Fruit fly (Drosophila melanogaster) whole organism, embryonic: ENCODE data around the gene CG33969.
A peak's percentile ranks its signal among the peaks of the same experiment; 100 is the strongest.

Source experiments
- Adf1 ChIP-seq: fragments of 200-800 bp; sonication (Bioruptor generic); IDR thresholded peaks from 2 replicates; pipeline ENCODE4 v1.3.6; 2022; ENCODE audit warnings: missing biosample characterization, missing genetic modification characterization
- B-H2 ChIP-seq: fragments of 200-800 bp; sonication (Bioruptor generic); optimal IDR thresholded peaks from 2 replicates; lab custom pipeline; 2018; ENCODE audit warnings: missing biosample characterization, mild to moderate bottlenecking, missing genetic modification characterization
- CG1024 ChIP-seq: fragments of 200-800 bp; sonication (Bioruptor generic); IDR thresholded peaks from 2 replicates; pipeline ENCODE4 v1.3.6; 2022; ENCODE audit warnings: missing biosample characterization, missing genetic modification characterization
- CG10543 ChIP-seq: fragments of 200-800 bp; sonication (Bioruptor generic); optimal IDR thresholded peaks from 3 replicates; lab custom pipeline; 2017; ENCODE audit warnings: missing biosample characterization, mild to moderate bottlenecking, missing genetic modification characterization, moderate library complexity
- CG11695 ChIP-seq: fragments of 200-800 bp; sonication (Bioruptor generic); IDR thresholded peaks from 3 replicates; pipeline ENCODE4 v1.3.6; 2022; ENCODE audit warnings: missing biosample characterization, missing genetic modification characterization
- CG13296 ChIP-seq: fragments of 200-800 bp; sonication (Bioruptor generic); optimal IDR thresholded peaks from 3 replicates; lab custom pipeline; 2018; ENCODE audit warnings: missing biosample characterization, mild to moderate bottlenecking, missing genetic modification characterization
- CG13894 ChIP-seq: fragments of 200-800 bp; sonication (Bioruptor generic); optimal IDR thresholded peaks from 3 replicates; lab custom pipeline; 2018; ENCODE audit warnings: missing biosample characterization, mild to moderate bottlenecking, missing genetic modification characterization, moderate library complexity
- CG15514 ChIP-seq: fragments of 200-800 bp; sonication (Bioruptor generic); optimal IDR thresholded peaks from 3 replicates; lab custom pipeline; 2017; ENCODE audit warnings: missing biosample characterization, missing genetic modification characterization, mild to moderate bottlenecking, moderate library complexity, missing genetic modification reagents
- CG15601 ChIP-seq: fragments of 200-800 bp; sonication (Bioruptor generic); optimal IDR thresholded peaks from 3 replicates; lab custom pipeline; 2019; ENCODE audit warnings: missing biosample characterization, mild to moderate bottlenecking, missing genetic modification characterization, moderate library complexity
- CG18011 ChIP-seq: fragments of 200-800 bp; sonication (Bioruptor generic); optimal IDR thresholded peaks from 2 replicates; lab custom pipeline; 2017; ENCODE audit warnings: missing biosample characterization, missing genetic modification characterization, mild to moderate bottlenecking, moderate library complexity, missing genotype
- CG18599 ChIP-seq: fragments of 200-800 bp; sonication (Bioruptor generic); optimal IDR thresholded peaks from 3 replicates; lab custom pipeline; 2017; ENCODE audit warnings: missing biosample characterization, missing genetic modification characterization, mild to moderate bottlenecking, moderate library complexity, missing genetic modification reagents
- CG2199 ChIP-seq: fragments of 200-800 bp; sonication (Bioruptor generic); IDR thresholded peaks from 3 replicates; pipeline ENCODE4 v1.3.6; 2022; ENCODE audit warnings: missing biosample characterization, missing genetic modification characterization
- CG2202 ChIP-seq: fragments of 200-800 bp; sonication (Bioruptor generic); optimal IDR thresholded peaks from 2 replicates; lab custom pipeline; 2018; ENCODE audit warnings: missing biosample characterization, mild to moderate bottlenecking, missing genetic modification characterization
- CG30431 ChIP-seq: fragments of 200-800 bp; sonication (Bioruptor generic); optimal IDR thresholded peaks from 2 replicates; lab custom pipeline; 2017; ENCODE audit warnings: missing biosample characterization, missing genetic modification characterization
- CG33557 ChIP-seq: fragments of 200-800 bp; sonication (Bioruptor generic); optimal IDR thresholded peaks from 2 replicates; lab custom pipeline; 2019; ENCODE audit warnings: missing biosample characterization, mild to moderate bottlenecking, missing genetic modification characterization, moderate library complexity
- CG34376 ChIP-seq: fragments of 200-800 bp; sonication (Bioruptor generic); optimal IDR thresholded peaks from 2 replicates; lab custom pipeline; 2018; ENCODE audit warnings: missing biosample characterization, mild to moderate bottlenecking, missing genetic modification characterization
- CG6689 ChIP-seq: fragments of 200-800 bp; sonication (Bioruptor generic); IDR thresholded peaks from 2 replicates; pipeline ENCODE4 v1.3.6; 2022; ENCODE audit warnings: missing biosample characterization, missing genetic modification characterization
- CG8944 ChIP-seq: fragments of 200-800 bp; sonication (Bioruptor generic); optimal IDR thresholded peaks from 3 replicates; lab custom pipeline; 2016; ENCODE audit warnings: missing biosample characterization, missing genetic modification characterization
- CrebB ChIP-seq: fragments of 200-800 bp; sonication (Bioruptor generic); optimal IDR thresholded peaks from 3 replicates; lab custom pipeline; 2018; ENCODE audit warnings: missing biosample characterization, mild to moderate bottlenecking, missing genetic modification characterization
- Deaf1 ChIP-seq: fragments of 200-800 bp; optimal IDR thresholded peaks from 3 replicates; lab custom pipeline; 2019; ENCODE audit warnings: missing biosample characterization, mild to moderate bottlenecking, missing genetic modification characterization, moderate library complexity
- Dek ChIP-seq: fragments of 200-800 bp; sonication (Bioruptor generic); optimal IDR thresholded peaks from 3 replicates; lab custom pipeline; 2019; ENCODE audit warnings: missing biosample characterization, mild to moderate bottlenecking, missing genetic modification characterization, moderate library complexity
- Eip74EF ChIP-seq, 2 experiments: fragments of 200-800 bp in 1 of 2; fragments of >200 bp in 1 of 2; sonication (Bioruptor generic) in 1 of 2; optimal IDR thresholded peaks; 2 replicates each; lab custom pipeline; 2017 to 2019; ENCODE audit warnings: missing biosample characterization in 2 of 2, missing genetic modification characterization in 2 of 2, mild to moderate bottlenecking in 1 of 2, moderate library complexity in 1 of 2
- Ets65A ChIP-seq: fragments of 200-800 bp; sonication (Bioruptor generic); peaks from one replicate; lab custom pipeline; 2016; ENCODE audit warnings: missing biosample characterization, missing genetic modification characterization
- Hand ChIP-seq: fragments of 200-800 bp; sonication (Bioruptor generic); optimal IDR thresholded peaks from 2 replicates; lab custom pipeline; 2017; ENCODE audit warnings: mild to moderate bottlenecking, missing biosample characterization, missing genetic modification reagents, missing genetic modification characterization
- Hr78 ChIP-seq, 2 experiments: fragments of 200-800 bp in 1 of 2; fragments of >200 bp in 1 of 2; sonication (Bioruptor generic) in 1 of 2; optimal IDR thresholded peaks; 2 replicates each; lab custom pipeline; 2017 to 2019; ENCODE audit warnings: missing biosample characterization in 2 of 2, missing genetic modification characterization in 2 of 2, mild to moderate bottlenecking in 1 of 2, moderate library complexity in 1 of 2
- Med ChIP-seq: fragments of 200-800 bp; sonication (Bioruptor generic); peaks from one replicate; lab custom pipeline; 2016; ENCODE audit warnings: missing biosample characterization, missing genetic modification characterization, mild to moderate bottlenecking, inconsistent platforms, moderate library complexity
- Pdp1 ChIP-seq, 2 experiments: fragments of 200-800 bp; sonication (Bioruptor generic); optimal IDR thresholded peaks; 3 replicates each; lab custom pipeline; 2016; ENCODE audit warnings: missing biosample characterization in 2 of 2, missing genetic modification characterization in 2 of 2, mild to moderate bottlenecking in 1 of 2, moderate library complexity in 1 of 2
- Ravus ChIP-seq: fragments of 200-800 bp; sonication (Bioruptor generic); IDR thresholded peaks from 2 replicates; pipeline ENCODE4 v1.3.6; 2022; ENCODE audit warnings: missing biosample characterization, missing genetic modification characterization
- Side ChIP-seq: fragments of 200-800 bp; sonication (Bioruptor generic); optimal IDR thresholded peaks from 2 replicates; lab custom pipeline; 2016; ENCODE audit warnings: missing biosample characterization, missing genetic modification characterization
- Ssrp ChIP-seq: fragments of 200-800 bp; sonication (Bioruptor generic); optimal IDR thresholded peaks from 2 replicates; lab custom pipeline; 2018; ENCODE audit warnings: missing biosample characterization, mild to moderate bottlenecking, missing genetic modification characterization, moderate library complexity
- Vsx1 ChIP-seq: fragments of 200-800 bp; sonication (Bioruptor generic); optimal IDR thresholded peaks from 2 replicates; lab custom pipeline; 2017; ENCODE audit warnings: missing biosample characterization, mild to moderate bottlenecking, missing genetic modification characterization, missing genetic modification reagents
- chinmo ChIP-seq: fragments of 200-800 bp; sonication (Bioruptor generic); IDR thresholded peaks from 4 replicates; pipeline ENCODE4 v1.3.6; 2022; ENCODE audit warnings: missing biosample characterization, missing genetic modification characterization; ENCODE audit not compliant: partially characterized antibody
- croc ChIP-seq: fragments of 200-800 bp; sonication (Bioruptor generic); conservative IDR thresholded peaks from 3 replicates; pipeline ENCODE4 v1.3.6; 2022; ENCODE audit warnings: missing biosample characterization, missing genetic modification characterization
- cwo ChIP-seq: fragments of 200-800 bp; sonication (Bioruptor generic); optimal IDR thresholded peaks from 3 replicates; lab custom pipeline; 2017; ENCODE audit warnings: missing biosample characterization, missing genetic modification characterization, mild to moderate bottlenecking, moderate library complexity, missing genetic modification reagents
- da ChIP-seq: fragments of 200-800 bp; sonication (Bioruptor generic); optimal IDR thresholded peaks from 2 replicates; lab custom pipeline; 2016; ENCODE audit warnings: missing biosample characterization, missing genetic modification characterization
- dmrt99B ChIP-seq: fragments of 200-800 bp; sonication (Bioruptor generic); optimal IDR thresholded peaks from 2 replicates; lab custom pipeline; 2018; ENCODE audit warnings: missing biosample characterization, mild to moderate bottlenecking, missing genetic modification characterization, moderate library complexity
- gem ChIP-seq: fragments of 200-800 bp; sonication (Bioruptor generic); optimal IDR thresholded peaks from 2 replicates; lab custom pipeline; 2019; ENCODE audit warnings: missing biosample characterization, mild to moderate bottlenecking, missing genetic modification characterization, moderate library complexity
- grn ChIP-seq: fragments of 200-800 bp; sonication (Bioruptor generic); optimal IDR thresholded peaks from 3 replicates; lab custom pipeline; 2017; ENCODE audit warnings: missing biosample characterization, missing genetic modification characterization
- gsb ChIP-seq: fragments of 200-800 bp; sonication (Bioruptor generic); IDR thresholded peaks from 2 replicates; pipeline ENCODE4 v1.3.6; 2022; ENCODE audit warnings: missing biosample characterization, missing genetic modification characterization
- lbe ChIP-seq: fragments of 200-800 bp; sonication (Bioruptor generic); optimal IDR thresholded peaks from 2 replicates; lab custom pipeline; 2016; ENCODE audit warnings: missing biosample characterization, mild to moderate bottlenecking, missing genetic modification characterization
- lola ChIP-seq, 3 experiments: fragments of >200 bp in 2 of 3; fragments of 200-800 bp in 1 of 3; sonication (Bioruptor generic) in 1 of 3; optimal IDR thresholded peaks; 2 replicates each; lab custom pipeline; 2017 to 2019; ENCODE audit warnings: missing biosample characterization in 3 of 3, missing genetic modification characterization in 3 of 3, mild to moderate bottlenecking in 1 of 3, moderate library complexity in 1 of 3
- mld ChIP-seq: fragments of 200-800 bp; sonication (Bioruptor generic); IDR thresholded peaks from 3 replicates; pipeline ENCODE4 v1.3.6; 2022; ENCODE audit warnings: missing biosample characterization, missing genetic modification characterization; ENCODE audit not compliant: partially characterized antibody
- ro ChIP-seq: fragments of 200-800 bp; sonication (Bioruptor generic); IDR thresholded peaks from 2 replicates; pipeline ENCODE4 v1.3.6; 2022; ENCODE audit warnings: missing biosample characterization, missing genetic modification characterization
- sob ChIP-seq: fragments of 200-800 bp; sonication (Bioruptor generic); IDR thresholded peaks from 2 replicates; pipeline ENCODE4 v1.3.6; 2022; ENCODE audit warnings: missing biosample characterization, missing genetic modification characterization
- ssp ChIP-seq: fragments of 200-800 bp; sonication (Bioruptor generic); IDR thresholded peaks from 2 replicates; pipeline ENCODE4 v1.3.6; 2022; ENCODE audit warnings: missing biosample characterization, missing genetic modification characterization
- sug ChIP-seq: fragments of 200-800 bp; optimal IDR thresholded peaks from 2 replicates; lab custom pipeline; 2019; ENCODE audit warnings: missing biosample characterization, mild to moderate bottlenecking, missing genetic modification characterization, moderate library complexity
- tap ChIP-seq: fragments of 200-800 bp; optimal IDR thresholded peaks from 3 replicates; lab custom pipeline; 2019; ENCODE audit warnings: missing biosample characterization, mild to moderate bottlenecking, missing genetic modification characterization, moderate library complexity
- tgo ChIP-seq: fragments of 200-800 bp; sonication (Bioruptor generic); IDR thresholded peaks from 3 replicates; pipeline ENCODE4 v1.3.6; 2022; ENCODE audit warnings: missing biosample characterization, missing genetic modification characterization

The CG33969 gene

DNA sequence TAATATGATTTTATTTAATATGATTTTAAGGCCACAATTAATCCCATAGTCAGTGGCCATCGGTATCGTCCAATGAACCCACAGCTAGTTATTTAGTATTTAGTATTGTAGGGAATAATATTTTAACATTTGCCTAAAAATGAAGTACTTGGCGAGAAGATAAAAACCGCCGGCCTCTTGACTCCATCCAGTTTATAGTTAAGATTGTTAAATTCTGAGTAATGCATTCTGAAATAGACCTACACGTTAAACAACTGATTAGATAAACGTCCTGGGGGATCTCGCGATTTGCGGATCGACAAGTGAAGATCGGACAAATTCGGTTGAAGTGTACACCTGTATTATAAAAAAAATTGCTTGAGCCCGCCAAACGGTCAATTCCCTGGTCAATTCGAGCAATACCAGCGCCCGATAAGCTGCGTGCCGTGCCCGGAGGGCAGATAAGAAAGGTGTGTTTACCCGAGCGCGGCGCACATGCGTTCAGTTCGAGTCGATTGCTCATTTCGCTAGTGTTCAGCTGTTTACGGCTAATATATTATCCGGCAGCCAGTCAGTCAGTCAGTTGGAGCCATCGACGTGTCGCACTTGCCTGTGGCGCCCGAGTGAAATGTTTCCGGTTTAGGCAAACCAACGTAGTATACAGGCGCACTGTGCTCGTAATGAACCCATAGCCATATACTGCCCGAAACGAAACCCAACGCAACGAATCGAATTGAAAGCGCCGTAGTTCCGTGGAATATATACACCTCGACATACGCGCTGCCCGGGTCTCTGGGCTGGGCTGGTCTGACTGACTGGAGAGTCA is 6.1 kb downstream of the CG33969 start (continued):
- TF ChIP-seq cwo (GFP tag; lab: Kevin White, UChicago) (peak; percentile 72), lbe (GFP tag; lab: Kevin White, UChicago) (peak; percentile 16), CG13296 (GFP tag; lab: Kevin White, UChicago) (no peak), CG11695 (no peak), Deaf1 (tag; lab: Kevin White, UChicago) (peak; percentile 60), CG6689 (GFP tag; lab: Robert Waterston, UW) (no peak), Eip74EF (GFP tag; optimal IDR thresholded peaks at IDR 0.05; lab: Kevin White, UChicago) (peak in 1 of 2 experiments; percentile 55), ro (GFP tag; lab: Robert Waterston, UW) (no peak), chinmo (GFP tag; lab: Robert Waterston, UW) (0 out of 4 replicates have a peak, but pooled peaks have one; percentile 41), sug (tag; lab: Kevin White, UChicago) (peak; percentile 95), Med (peak; percentile 69), CG15601 (tag; lab: Kevin White, UChicago) (peak; percentile 6), Vsx1 (peak; percentile 55), CG15514 (peak; percentile 19), Ssrp (no peak), CG34376 (GFP tag; lab: Kevin White, UChicago) (peak; percentile 67), CG1024 (0 out of 2 replicates have a peak, but pooled peaks have one; percentile 14), CrebB (tag; lab: Kevin White, UChicago) (peak; percentile 13), da (GFP tag; lab: Kevin White, UChicago) (no peak), Pdp1 (GFP tag; optimal IDR thresholded peaks at IDR 0.05; lab: Kevin White, UChicago) (no peak), grn (GFP tag; lab: Kevin White, UChicago) (peak; percentile 59), CG2199 (GFP tag; lab: Robert Waterston, UW) (peak; percentile 89; the same call in 2 of the 3 replicates), CG13894 (peak; percentile 2), lola (GFP tag; optimal IDR thresholded peaks at IDR 0.05; lab: Kevin White, UChicago) (no peak), Adf1 (GFP tag; lab: Robert Waterston, UW) (no peak; the same call in 1 of the 2 replicates), CG10543 (peak; percentile 80), CG18599 (GFP tag; lab: Kevin White, UChicago) (peak; percentile 51), CG2202 (tag; lab: Kevin White, UChicago) (no peak), Hand (GFP tag; lab: Kevin White, UChicago) (peak; percentile 8)
- TF ChIP-seq, all 482 proteins: peak for 34

DNA sequence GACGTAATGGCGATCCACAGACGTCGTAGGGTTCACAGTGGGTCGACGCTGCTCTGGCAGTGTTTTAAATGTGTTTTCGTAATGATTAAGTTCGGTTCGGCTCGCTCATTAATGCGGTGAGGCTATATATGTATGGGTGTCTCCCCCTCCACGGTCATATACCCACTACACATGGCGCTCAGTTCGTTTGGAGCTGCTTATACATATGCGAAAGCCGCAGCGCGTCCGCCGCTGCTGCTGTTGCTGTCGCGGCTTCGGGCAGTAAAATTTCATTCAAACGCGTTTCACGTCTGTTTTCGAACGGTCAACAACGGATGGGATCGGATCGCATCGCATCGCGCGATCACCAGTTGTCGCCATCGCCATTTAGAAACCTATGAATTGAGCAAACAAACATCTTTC is 7.4 kb downstream of the CG33969 start:
- TF ChIP-seq croc (GFP tag; lab: Robert Waterston, UW) (no peak), tap (no peak), CG18011 (GFP tag; lab: Kevin White, UChicago) (no peak), Hr78 (GFP tag; optimal IDR thresholded peaks at IDR 0.05; lab: Kevin White, UChicago) (peak in 1 of 2 experiments; percentile 83), gem (tag; lab: Kevin White, UChicago) (no peak), dmrt99B (tag; lab: Kevin White, UChicago) (no peak), gsb (no peak), cwo (GFP tag; lab: Kevin White, UChicago) (peak; percentile 16), CG30431 (GFP tag; lab: Kevin White, UChicago) (no peak), Ets65A (GFP tag; lab: Kevin White, UChicago) (no peak), ssp (GFP tag; lab: Robert Waterston, UW) (no peak), CG8944 (no peak), Dek (tag; lab: Kevin White, UChicago) (peak; percentile 13), mld (GFP tag; lab: Robert Waterston, UW) (no peak), B-H2 (GFP tag; lab: Kevin White, UChicago) (peak; percentile 51), Side (no peak), tgo (no peak), sob (GFP tag; lab: Robert Waterston, UW) (peak; percentile 38; the same call in 1 of the 2 replicates), CG33557 (GFP tag; lab: Kevin White, UChicago) (no peak), Ravus (GFP tag; lab: Robert Waterston, UW) (no peak)
